Worm (Caenorhabditis elegans) whole organism, late embryonic: Measurements from ENCODE around the gene C25A8.1.

ENCODE experiments used
- C08G9.2 ChIP-seq: sonication (generic microtip); optimal IDR thresholded peaks from 2 replicates; lab custom pipeline; 2016; ENCODE audit warnings: mild to moderate bottlenecking, missing genetic modification characterization, moderate library complexity, missing compliant biosample characterization
- C38D4.7 ChIP-seq: fragments of 200-800 bp; sonication (Bioruptor generic); optimal IDR thresholded peaks from 2 replicates; lab custom pipeline; 2018; ENCODE audit warnings: mild to moderate bottlenecking, missing genetic modification characterization, moderate library complexity, missing compliant biosample characterization
- F13H6.1 ChIP-seq: sonication (generic microtip); optimal IDR thresholded peaks from 2 replicates; lab custom pipeline; 2016; ENCODE audit warnings: missing genetic modification characterization, missing compliant biosample characterization
- T23F11.4 ChIP-seq: fragments of 200-800 bp; sonication (Bioruptor generic); optimal IDR thresholded peaks from 2 replicates; lab custom pipeline; 2018; ENCODE audit warnings: mild to moderate bottlenecking, missing genetic modification characterization, missing compliant biosample characterization
- ama-1 ChIP-seq: fragments of 150-350 bp; optimal IDR thresholded peaks from 2 replicates; lab custom pipeline; 2014
- ceh-14 ChIP-seq: sonication (generic microtip); optimal IDR thresholded peaks from 2 replicates; lab custom pipeline; 2016; ENCODE audit warnings: missing genotype, missing genetic modification characterization, missing compliant biosample characterization
- ceh-18 ChIP-seq: sonication (generic microtip); optimal IDR thresholded peaks from 2 replicates; lab custom pipeline; 2016; ENCODE audit warnings: missing genetic modification characterization, missing compliant biosample characterization
- ceh-19 ChIP-seq: fragments of 200-800 bp; sonication (Bioruptor generic); optimal IDR thresholded peaks from 2 replicates; lab custom pipeline; 2018; ENCODE audit warnings: mild to moderate bottlenecking, missing genetic modification characterization, missing compliant biosample characterization
- ceh-2 ChIP-seq: sonication (generic microtip); optimal IDR thresholded peaks from 2 replicates; lab custom pipeline; 2016; ENCODE audit warnings: missing genotype, missing genetic modification characterization, missing compliant biosample characterization
- ceh-24 ChIP-seq: sonication (generic microtip); optimal IDR thresholded peaks from 2 replicates; lab custom pipeline; 2016; ENCODE audit warnings: mild to moderate bottlenecking, missing genetic modification characterization, missing compliant biosample characterization
- ceh-31 ChIP-seq: sonication (generic microtip); optimal IDR thresholded peaks from 2 replicates; lab custom pipeline; 2016; ENCODE audit warnings: missing genetic modification characterization, missing compliant biosample characterization
- ceh-34 ChIP-seq: sonication (generic microtip); optimal IDR thresholded peaks from 2 replicates; lab custom pipeline; 2016; ENCODE audit warnings: mild to moderate bottlenecking, missing genetic modification characterization, missing compliant biosample characterization
- ceh-45 ChIP-seq: fragments of 200-800 bp; sonication (Bioruptor generic); IDR thresholded peaks from 2 replicates; pipeline ENCODE4 v1.3.6; 2022; ENCODE audit warnings: missing genetic modification reagents, missing genetic modification characterization, missing compliant biosample characterization
- ceh-6 ChIP-seq: fragments of 200-800 bp; sonication (Bioruptor generic); optimal IDR thresholded peaks from 2 replicates; lab custom pipeline; 2018; ENCODE audit warnings: mild to moderate bottlenecking, missing genetic modification characterization, missing compliant biosample characterization
- dve-1 ChIP-seq: sonication (generic microtip); optimal IDR thresholded peaks from 2 replicates; lab custom pipeline; 2017; ENCODE audit warnings: antibody characterized with exemption, mild to moderate bottlenecking, missing genetic modification characterization, missing compliant biosample characterization
- elt-2 ChIP-seq: sonication (generic microtip); optimal IDR thresholded peaks from 2 replicates; lab custom pipeline; 2016; ENCODE audit warnings: missing genetic modification reagents, missing genetic modification characterization, missing compliant biosample characterization
- elt-4 ChIP-seq: sonication (generic microtip); optimal IDR thresholded peaks from 2 replicates; lab custom pipeline; 2016; ENCODE audit warnings: missing genetic modification characterization, missing compliant biosample characterization
- fkh-10 ChIP-seq: fragments of 150-350 bp; optimal IDR thresholded peaks from 2 replicates; lab custom pipeline; 2014; ENCODE audit warnings: missing biosample characterization, missing genetic modification reagents, missing genetic modification characterization
- fkh-6 ChIP-seq: sonication (generic microtip); optimal IDR thresholded peaks from 2 replicates; lab custom pipeline; 2016; ENCODE audit warnings: missing genetic modification characterization, missing compliant biosample characterization
- gmeb-2 ChIP-seq: sonication (generic microtip); optimal IDR thresholded peaks from 2 replicates; lab custom pipeline; 2016; ENCODE audit warnings: missing genetic modification characterization, inconsistent platforms, missing compliant biosample characterization
- hlh-15 ChIP-seq: sonication (generic microtip); optimal IDR thresholded peaks from 2 replicates; lab custom pipeline; 2016; ENCODE audit warnings: missing genetic modification characterization, missing compliant biosample characterization
- hlh-30 ChIP-seq: sonication (generic microtip); optimal IDR thresholded peaks from 2 replicates; lab custom pipeline; 2017; ENCODE audit warnings: antibody characterized with exemption, missing genetic modification characterization, missing compliant biosample characterization; ENCODE audit not compliant: insufficient read depth
- hlh-6 ChIP-seq: sonication (generic microtip); optimal IDR thresholded peaks from 2 replicates; lab custom pipeline; 2016; ENCODE audit warnings: missing genotype, missing genetic modification characterization, missing compliant biosample characterization
- hlh-8 ChIP-seq: sonication (generic microtip); optimal IDR thresholded peaks from 2 replicates; lab custom pipeline; 2016; ENCODE audit warnings: missing genotype, missing genetic modification characterization, missing compliant biosample characterization
- lim-6 ChIP-seq: sonication (generic microtip); optimal IDR thresholded peaks from 2 replicates; lab custom pipeline; 2016; ENCODE audit warnings: missing genetic modification characterization, missing compliant biosample characterization
- lin-11 ChIP-seq: fragments of 200-800 bp; sonication (Bioruptor generic); optimal IDR thresholded peaks from 2 replicates; lab custom pipeline; 2018; ENCODE audit warnings: mild to moderate bottlenecking, missing genetic modification characterization, missing compliant biosample characterization
- madf-2 ChIP-seq: sonication (generic microtip); optimal IDR thresholded peaks from 2 replicates; lab custom pipeline; 2017; ENCODE audit warnings: missing genetic modification characterization, missing compliant biosample characterization
- nfya-1 ChIP-seq: sonication (generic microtip); optimal IDR thresholded peaks from 2 replicates; lab custom pipeline; 2017; ENCODE audit warnings: missing genetic modification characterization, mild to moderate bottlenecking, missing compliant biosample characterization, antibody characterized with exemption, moderate library complexity
- npax-4 ChIP-seq: sonication (generic microtip); optimal IDR thresholded peaks from 2 replicates; lab custom pipeline; 2016; ENCODE audit warnings: missing genetic modification characterization, missing compliant biosample characterization
- odd-2 ChIP-seq: sonication (generic microtip); optimal IDR thresholded peaks from 2 replicates; lab custom pipeline; 2017; ENCODE audit warnings: antibody characterized with exemption, mild to moderate bottlenecking, missing genetic modification characterization, missing compliant biosample characterization
- pax-1 ChIP-seq: fragments of 150-350 bp; optimal IDR thresholded peaks from 2 replicates; lab custom pipeline; 2014; ENCODE audit warnings: missing biosample characterization, missing genetic modification characterization
- pha-4 ChIP-seq: fragments of 150-350 bp; optimal IDR thresholded peaks from 2 replicates; lab custom pipeline; 2018; ENCODE audit warnings: missing biosample characterization, missing genetic modification reagents, missing genetic modification characterization
- pqm-1 ChIP-seq: sonication (generic microtip); optimal IDR thresholded peaks from 2 replicates; lab custom pipeline; 2016; ENCODE audit warnings: missing genetic modification characterization, missing compliant biosample characterization
- ref-2 ChIP-seq: sonication (generic microtip); optimal IDR thresholded peaks from 2 replicates; lab custom pipeline; 2016; ENCODE audit warnings: missing genetic modification characterization, missing compliant biosample characterization
- sdc-2 ChIP-seq: sonication (generic microtip); optimal IDR thresholded peaks from 2 replicates; lab custom pipeline; 2016; ENCODE audit warnings: missing genotype, missing genetic modification characterization, missing compliant biosample characterization
- sox-2 ChIP-seq: fragments of 200-800 bp; sonication (Bioruptor generic); IDR thresholded peaks from 2 replicates; pipeline ENCODE4 v1.3.6; 2022; ENCODE audit warnings: missing genetic modification reagents, missing genetic modification characterization, missing compliant biosample characterization
- sox-4 ChIP-seq: sonication (generic microtip); optimal IDR thresholded peaks from 2 replicates; lab custom pipeline; 2017; ENCODE audit warnings: mild to moderate bottlenecking, missing genetic modification characterization, inconsistent platforms, missing compliant biosample characterization
- syd-9 ChIP-seq: sonication (generic microtip); optimal IDR thresholded peaks from 2 replicates; lab custom pipeline; 2016; ENCODE audit warnings: mild to moderate bottlenecking, missing genetic modification characterization, moderate library complexity, missing compliant biosample characterization
- tbx-2 ChIP-seq: sonication (generic microtip); optimal IDR thresholded peaks from 2 replicates; lab custom pipeline; 2016; ENCODE audit warnings: missing genetic modification characterization, missing compliant biosample characterization
- tbx-7 ChIP-seq: sonication (generic microtip); optimal IDR thresholded peaks from 2 replicates; lab custom pipeline; 2016; ENCODE audit warnings: missing genotype, missing genetic modification characterization, missing compliant biosample characterization
- unc-3 ChIP-seq, 2 experiments: fragments of 200-800 bp in 1 of 2; sonication (Bioruptor generic) in 1 of 2; sonication (generic microtip) in 1 of 2; conservative IDR thresholded peaks in 1 of 2; optimal IDR thresholded peaks in 1 of 2; 2 replicates each; pipeline versions ENCODE4 v1.3.6 to Lab custom; 2016 to 2022; ENCODE audit warnings: missing compliant biosample characterization in 2 of 2, missing genetic modification characterization in 2 of 2, missing genetic modification reagents in 1 of 2
- unc-42 ChIP-seq: sonication (generic microtip); optimal IDR thresholded peaks from 2 replicates; lab custom pipeline; 2016; ENCODE audit warnings: missing genotype, missing genetic modification characterization, missing compliant biosample characterization
- unc-55 ChIP-seq: sonication (generic microtip); optimal IDR thresholded peaks from 2 replicates; lab custom pipeline; 2017; ENCODE audit warnings: missing biosample characterization, missing genetic modification reagents, missing genetic modification characterization
- unc-86 ChIP-seq: sonication (generic microtip); optimal IDR thresholded peaks from 2 replicates; lab custom pipeline; 2016; ENCODE audit warnings: missing genetic modification characterization, missing compliant biosample characterization
- zip-5 ChIP-seq: sonication (generic microtip); optimal IDR thresholded peaks from 2 replicates; lab custom pipeline; 2016; ENCODE audit warnings: missing genetic modification characterization, missing compliant biosample characterization
- ztf-16 ChIP-seq: sonication (generic microtip); optimal IDR thresholded peaks from 2 replicates; lab custom pipeline; 2017; ENCODE audit warnings: missing genetic modification characterization, missing compliant biosample characterization

C25A8.1 gene

DNA sequence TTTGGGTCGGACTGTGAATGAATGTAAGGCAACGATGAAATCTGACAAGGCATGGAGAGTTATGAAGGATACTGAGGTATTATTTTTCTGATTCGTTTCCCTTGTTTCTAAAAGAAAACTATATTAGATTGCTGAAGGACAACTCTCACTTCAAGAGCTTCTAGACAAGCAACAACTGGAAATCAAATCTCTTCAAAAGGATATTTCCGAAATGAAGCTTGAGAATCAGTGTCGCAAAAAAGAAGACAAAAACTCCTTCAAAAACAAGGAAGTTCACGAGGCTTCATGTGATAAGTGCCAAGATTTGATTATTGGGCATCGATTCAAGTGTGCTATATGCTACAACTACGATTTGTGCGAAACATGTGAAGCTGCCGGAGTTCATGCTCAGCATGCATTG lies 7.7 kb downstream of the C25A8.1 start:
- TF ChIP-seq odd-2 (no peak), ceh-45 (GFP tag; lab: Robert Waterston, UW) (no peak), F13H6.1 (no peak), pax-1 (no peak), ceh-24 (no peak), nfya-1 (tag; lab: Kevin White, UChicago) (no peak), hlh-8 (tag; lab: Kevin White, UChicago) (no peak), unc-3 (GFP tag; conservative IDR thresholded peaks at IDR 0.05; lab: Robert Waterston, UW) (no peak), unc-3 (tag; optimal IDR thresholded peaks at IDR 0.05; lab: Kevin White, UChicago) (no peak)

ce11 chrIV:7020630-7021029 lies 9.7 kb downstream of the C25A8.1 start:
- TF ChIP-seq ama-1 (lab: Kevin White, UChicago), result no peak
- TF ChIP-seq F13H6.1, result no peak
- no peak for TF ChIP-seq npax-4
- TF ChIP-seq tbx-7 (tag; lab: Kevin White, UChicago), result no peak
- no peak for TF ChIP-seq ceh-14
- no peak for TF ChIP-seq hlh-8 (tag; lab: Kevin White, UChicago)
- TF ChIP-seq C08G9.2 (tag; lab: Kevin White, UChicago), result no peak
- TF ChIP-seq unc-86 (tag; lab: Kevin White, UChicago), result no peak

- no peak for TF ChIP-seq unc-42 (tag; lab: Kevin White, UChicago)
- no peak for TF ChIP-seq ceh-14
- no peak for TF ChIP-seq ceh-18 (tag; lab: Kevin White, UChicago)
- TF ChIP-seq fkh-6 (tag; lab: Kevin White, UChicago), result no peak
- TF ChIP-seq pqm-1 (tag; lab: Kevin White, UChicago), result no peak
- TF ChIP-seq dve-1 (tag; lab: Kevin White, UChicago), result no peak
- no peak for TF ChIP-seq madf-2 (tag; lab: Kevin White, UChicago)
- no peak for TF ChIP-seq nfya-1 (tag; lab: Kevin White, UChicago)
- TF ChIP-seq ref-2 (tag; lab: Kevin White, UChicago), result no peak
- no peak for TF ChIP-seq syd-9 (tag; lab: Kevin White, UChicago)
Observed at ce11 chrIV:7022227-7022626, 11.3 kb downstream of the C25A8.1 start.

DNA sequence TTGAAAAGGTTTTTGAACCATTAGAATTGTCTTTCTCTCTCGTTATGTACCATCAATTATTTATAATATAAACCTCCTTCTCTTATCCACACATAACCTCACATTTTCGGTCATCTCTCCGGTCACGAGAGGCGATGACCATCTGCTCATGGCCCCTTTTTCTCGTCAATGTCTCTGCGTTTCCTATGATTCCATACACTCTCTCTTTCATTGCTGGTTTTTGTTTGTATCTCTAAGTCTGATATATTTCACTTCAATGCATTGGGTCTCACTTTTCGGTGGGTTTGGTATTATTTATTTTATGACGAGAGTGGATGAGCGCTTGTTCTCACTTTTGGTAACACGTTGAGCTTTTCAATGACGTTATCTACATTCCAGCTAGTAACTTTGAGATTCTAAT lies 12.1 kb downstream of the C25A8.1 start:
- no peak for TF ChIP-seq fkh-10 (GFP tag; lab: Kevin White, UChicago)
- no peak for TF ChIP-seq ceh-6 (GFP tag; lab: Kevin White, UChicago)
- TF ChIP-seq ceh-31 (tag; lab: Kevin White, UChicago), result peak; percentile 53
- TF ChIP-seq ceh-24, result no peak
- no peak for TF ChIP-seq zip-5 (tag; lab: Kevin White, UChicago)
- TF ChIP-seq sox-2 (GFP tag; lab: Robert Waterston, UW), result no peak; the same call in 1 of the 2 replicates
- TF ChIP-seq sdc-2 (tag; lab: Kevin White, UChicago), result no peak
- no peak for TF ChIP-seq gmeb-2 (tag; lab: Kevin White, UChicago)
- TF ChIP-seq ceh-14, result no peak
- peak; percentile 20 for TF ChIP-seq hlh-8 (tag; lab: Kevin White, UChicago)
- TF ChIP-seq unc-55, result peak; percentile 7
- TF ChIP-seq pha-4 (tag; lab: Kevin White, UChicago), result no peak
- no peak for TF ChIP-seq lin-11 (tag; lab: Kevin White, UChicago)
- TF ChIP-seq ceh-34, result peak; percentile 35
- TF ChIP-seq ztf-16 (tag; lab: Kevin White, UChicago), result no peak
- TF ChIP-seq C08G9.2 (tag; lab: Kevin White, UChicago), result no peak
- no peak for TF ChIP-seq hlh-15
- no peak for TF ChIP-seq ceh-19 (GFP tag; lab: Kevin White, UChicago)
- TF ChIP-seq hlh-30 (tag; lab: Kevin White, UChicago), result peak; percentile 94
- no peak for TF ChIP-seq hlh-6 (tag; lab: Kevin White, UChicago)
- TF ChIP-seq unc-86 (tag; lab: Kevin White, UChicago), result no peak
- TF ChIP-seq nfya-1 (tag; lab: Kevin White, UChicago), result peak; percentile 64
- no peak for TF ChIP-seq elt-4 (tag; lab: Kevin White, UChicago)
- peak; percentile 19 for TF ChIP-seq unc-42 (tag; lab: Kevin White, UChicago)
- no peak for TF ChIP-seq lim-6 (tag; lab: Kevin White, UChicago)
- peak; percentile 4 for TF ChIP-seq ceh-2 (tag; lab: Kevin White, UChicago)
- TF ChIP-seq tbx-2 (tag; lab: Kevin White, UChicago), result no peak
- TF ChIP-seq C38D4.7, result no peak
- no peak for TF ChIP-seq ceh-45 (GFP tag; lab: Robert Waterston, UW)
- no peak for TF ChIP-seq T23F11.4 (GFP tag; lab: Kevin White, UChicago)
- TF ChIP-seq ama-1 (lab: Kevin White, UChicago), result no peak
- TF ChIP-seq sox-4, result no peak
- no peak for TF ChIP-seq tbx-7 (tag; lab: Kevin White, UChicago)
- TF ChIP-seq pax-1, result no peak
- peak; percentile 7 for TF ChIP-seq elt-2 (tag; lab: Kevin White, UChicago)
